Worm (Caenorhabditis elegans) whole organism, midembryonic: Measurements from ENCODE around the gene srz-95.

Source experiments
- klf-2 ChIP-seq: fragments of 200-800 bp; sonication (Bioruptor generic); conservative IDR thresholded peaks from 2 replicates; pipeline ENCODE4 v1.3.6; 2022; ENCODE audit warnings: missing genetic modification reagents, missing genetic modification characterization, missing compliant biosample characterization
- ref-1 ChIP-seq: fragments of 200-800 bp; sonication (Bioruptor generic); conservative IDR thresholded peaks from 2 replicates; pipeline ENCODE4 v1.3.6; 2022; ENCODE audit warnings: missing genetic modification reagents, missing genetic modification characterization, missing compliant biosample characterization
- ztf-23 ChIP-seq: fragments of 200-800 bp; sonication (Bioruptor generic); IDR thresholded peaks from 2 replicates; pipeline ENCODE4 v1.3.6; 2022; ENCODE audit warnings: missing genetic modification reagents, missing genetic modification characterization, missing compliant biosample characterization

- no peak for TF ChIP-seq klf-2 (GFP tag; lab: Robert Waterston, UW)
- no peak for TF ChIP-seq ref-1
- TF ChIP-seq ztf-23 (GFP tag; lab: Robert Waterston, UW): no peak
Measured at ce11 chrV:17001167-17001566, 9.3 kb downstream of the srz-95 start, which contains the start of gene sri-9.
